Fruit fly (Drosophila melanogaster) whole organism, embryonic: Measurements from ENCODE around the gene CG14401.

Experiments
- CG13894 ChIP-seq: fragments of 200-800 bp; sonication (Bioruptor generic); optimal IDR thresholded peaks from 3 replicates; lab custom pipeline; 2018; ENCODE audit warnings: missing biosample characterization, mild to moderate bottlenecking, missing genetic modification characterization, moderate library complexity
- CG14965 ChIP-seq: fragments of 200-800 bp; sonication (Bioruptor generic); optimal IDR thresholded peaks from 2 replicates; lab custom pipeline; 2016; ENCODE audit warnings: missing biosample characterization, missing genetic modification characterization, borderline replicate concordance
- CG33557 ChIP-seq: fragments of 200-800 bp; sonication (Bioruptor generic); optimal IDR thresholded peaks from 2 replicates; lab custom pipeline; 2019; ENCODE audit warnings: missing biosample characterization, mild to moderate bottlenecking, missing genetic modification characterization, moderate library complexity
- CG7271 ChIP-seq: fragments of 200-800 bp; sonication (Bioruptor generic); optimal IDR thresholded peaks from 2 replicates; lab custom pipeline; 2018; ENCODE audit warnings: missing biosample characterization, mild to moderate bottlenecking, missing genetic modification characterization, moderate library complexity
- CG9932 ChIP-seq: fragments of 200-800 bp; sonication (Bioruptor generic); IDR thresholded peaks from 2 replicates; pipeline ENCODE4 v1.3.6; 2022; ENCODE audit warnings: missing biosample characterization, missing genetic modification characterization
- Gug ChIP-seq: fragments of 200-800 bp; sonication (Bioruptor generic); IDR thresholded peaks from 4 replicates; pipeline ENCODE4 v1.3.6; 2022; ENCODE audit warnings: missing biosample characterization, missing genetic modification characterization
- Ssrp ChIP-seq: fragments of 200-800 bp; sonication (Bioruptor generic); optimal IDR thresholded peaks from 2 replicates; lab custom pipeline; 2018; ENCODE audit warnings: missing biosample characterization, mild to moderate bottlenecking, missing genetic modification characterization, moderate library complexity
- cg ChIP-seq: fragments of 200-800 bp; sonication (Bioruptor generic); optimal IDR thresholded peaks from 3 replicates; lab custom pipeline; 2019; ENCODE audit warnings: missing biosample characterization, mild to moderate bottlenecking, missing genetic modification characterization, moderate library complexity
- en ChIP-seq: fragments of 200-800 bp; sonication (Bioruptor generic); optimal IDR thresholded peaks from 2 replicates; lab custom pipeline; 2016; ENCODE audit warnings: missing biosample characterization, missing genetic modification characterization

DNA sequence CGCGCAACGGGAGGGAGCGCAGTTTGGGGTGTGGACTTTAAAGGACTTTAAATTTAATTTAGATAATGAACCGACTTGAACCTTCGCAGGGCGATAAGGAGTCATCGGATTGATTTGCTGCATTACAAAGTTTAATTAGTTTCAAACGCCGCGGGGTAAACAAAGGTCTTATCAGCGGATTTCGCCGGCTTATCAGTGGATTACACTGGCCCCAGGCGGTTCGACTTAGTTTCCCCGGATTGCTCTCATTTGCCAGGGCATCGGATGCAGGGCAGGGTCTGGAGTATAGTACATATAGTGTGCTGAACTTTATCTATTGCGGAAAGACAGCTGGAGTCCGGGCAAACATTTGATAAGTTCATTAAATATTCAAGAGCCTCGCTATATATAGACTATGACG lies 8.8 kb downstream of the CG14401 start:
- TF ChIP-seq cg (GFP tag; lab: Kevin White, UChicago) = no peak
- TF ChIP-seq CG13894 (tag; lab: Kevin White, UChicago) = no peak
- TF ChIP-seq Ssrp (tag; lab: Kevin White, UChicago) = no peak
- TF ChIP-seq CG14965 (GFP tag; lab: Kevin White, UChicago) = no peak
- no peak for TF ChIP-seq CG7271 (tag; lab: Kevin White, UChicago)
- no peak for TF ChIP-seq en
- no peak for TF ChIP-seq CG9932
- no peak for TF ChIP-seq Gug (GFP tag; lab: Robert Waterston, UW)
- no peak for TF ChIP-seq CG33557 (GFP tag; lab: Kevin White, UChicago)
